Fruit fly (Drosophila melanogaster): Measurements from ENCODE around the gene CG14805.

- TF ChIP-seq br (GFP tag; optimal IDR thresholded peaks at IDR 0.05) (no peak), CrebA (GFP tag; optimal IDR thresholded peaks at IDR 0.05; ENCODE audit: borderline replicate concordance) (no peak), h (GFP tag; optimal IDR thresholded peaks at IDR 0.05) (no peak), psq (GFP tag; optimal IDR thresholded peaks at IDR 0.05) (no peak), pan (optimal IDR thresholded peaks at IDR 0.05) (no peak)
Observed at dm6 chrX:1832699-1833098, 44.4 kb upstream of the CG14805 start.

Measured in whole organism, wandering third instar larva.